Fruit fly (Drosophila melanogaster): ENCODE results near the gene Seipin.

Gene Seipin

DNA sequence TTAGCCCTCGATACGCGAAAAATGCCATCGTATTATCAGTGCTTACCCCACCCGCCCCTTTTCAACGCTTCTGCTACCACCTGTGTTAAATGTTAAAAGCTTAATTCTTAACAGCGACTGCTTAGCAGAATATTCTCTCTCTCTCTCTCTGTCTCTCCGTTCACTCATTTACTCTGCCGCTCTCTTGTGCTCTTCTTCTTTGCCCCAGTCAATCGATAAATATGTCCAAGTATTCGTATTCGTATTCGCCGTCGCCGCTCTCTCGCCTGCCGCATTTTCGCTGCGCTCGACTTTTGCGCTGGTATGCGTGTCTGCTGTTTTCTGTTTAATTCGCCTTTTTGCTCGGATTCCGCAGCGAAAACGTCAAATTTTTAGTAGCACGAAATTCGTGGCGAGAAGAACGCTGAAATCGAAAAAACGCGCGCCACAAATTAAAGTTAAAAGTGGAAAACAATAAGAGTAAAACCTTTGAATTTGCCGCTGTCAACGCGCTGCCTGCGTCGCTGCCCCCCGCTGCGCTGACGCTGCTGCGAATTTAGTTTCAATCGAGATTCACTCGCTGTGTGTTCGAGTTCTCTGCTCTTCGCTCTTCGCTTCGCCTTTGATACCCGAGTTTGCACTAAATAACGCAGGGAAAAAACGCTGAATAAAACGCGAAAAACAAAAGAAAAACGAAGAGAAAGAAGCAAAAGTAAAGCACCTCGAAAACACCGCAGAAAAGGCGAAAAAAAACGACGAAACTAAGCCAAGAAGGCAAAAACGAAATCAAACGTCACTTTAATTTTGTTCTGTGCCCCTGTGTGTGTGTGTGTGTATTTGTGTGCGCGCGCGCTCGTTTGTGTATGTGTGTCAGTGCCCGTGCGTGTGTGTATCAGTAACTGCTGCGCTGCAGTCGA lies 23.1 kb downstream of the Seipin start:
- TF ChIP-seq CG8478 (optimal IDR thresholded peaks at IDR 0.05) (no peak), CTCF (optimal IDR thresholded peaks at IDR 0.05) (no peak)

DNA sequence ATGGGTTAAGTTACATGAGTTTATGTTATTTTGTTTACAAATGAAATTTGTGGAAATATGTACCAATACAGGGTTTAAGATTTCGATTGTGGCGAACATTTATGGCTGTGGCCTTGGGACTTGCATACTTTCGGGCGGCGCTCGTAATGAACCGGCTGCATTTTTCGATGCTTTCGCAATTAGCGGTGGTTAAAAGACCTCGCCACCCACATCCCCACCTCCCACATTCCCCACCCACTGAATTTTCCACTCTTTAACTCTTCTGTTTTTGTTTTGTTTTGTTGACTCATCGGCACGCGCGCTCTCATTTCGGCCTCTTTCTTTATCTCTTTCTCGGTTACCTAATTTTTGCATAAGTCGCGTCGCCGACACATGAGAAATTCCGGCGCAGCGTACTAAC lies 26.0 kb downstream of the Seipin start:
- TF ChIP-seq CTCF (optimal IDR thresholded peaks at IDR 0.05) (no peak), CG8478 (optimal IDR thresholded peaks at IDR 0.05) (no peak)

DNA sequence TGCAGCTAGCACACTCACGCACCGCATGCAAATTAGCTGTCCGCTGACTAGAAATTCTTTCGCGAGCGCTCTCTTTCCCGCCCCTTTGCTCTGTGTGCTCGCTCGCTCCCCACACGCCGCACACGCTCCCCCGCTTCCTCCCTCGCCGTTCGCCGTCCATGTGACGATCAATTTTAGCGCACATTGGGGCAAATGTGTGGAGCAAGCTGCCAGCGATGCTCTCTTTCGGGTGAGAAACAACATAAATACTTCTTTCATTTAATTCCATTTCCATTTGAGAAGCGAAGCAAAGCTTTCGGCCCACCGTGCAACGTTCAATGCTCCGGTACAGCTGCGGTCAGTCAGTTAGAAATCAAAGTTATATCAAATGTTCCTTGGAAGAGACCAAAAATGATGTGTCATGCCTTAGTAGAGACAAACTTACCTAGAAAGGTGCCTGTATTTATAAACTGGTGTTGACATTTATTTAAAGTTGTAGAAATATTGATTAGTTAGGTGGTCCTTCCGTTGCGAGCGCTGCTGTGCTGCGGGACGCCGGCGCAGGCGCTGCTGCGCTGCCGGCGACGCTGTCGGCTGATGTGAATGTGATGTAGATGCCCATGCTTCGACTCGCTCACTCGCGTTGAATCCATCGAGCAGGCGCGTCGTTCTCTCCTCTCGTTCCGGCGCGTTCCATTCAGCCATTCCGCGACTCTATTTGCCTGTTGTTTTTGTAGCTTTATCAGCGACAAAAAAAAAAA lies 26.6 kb downstream of the Seipin start:
- TF ChIP-seq CG8478 (optimal IDR thresholded peaks at IDR 0.05) (no peak), CTCF (optimal IDR thresholded peaks at IDR 0.05) (peak; percentile 23 to 40)

DNA sequence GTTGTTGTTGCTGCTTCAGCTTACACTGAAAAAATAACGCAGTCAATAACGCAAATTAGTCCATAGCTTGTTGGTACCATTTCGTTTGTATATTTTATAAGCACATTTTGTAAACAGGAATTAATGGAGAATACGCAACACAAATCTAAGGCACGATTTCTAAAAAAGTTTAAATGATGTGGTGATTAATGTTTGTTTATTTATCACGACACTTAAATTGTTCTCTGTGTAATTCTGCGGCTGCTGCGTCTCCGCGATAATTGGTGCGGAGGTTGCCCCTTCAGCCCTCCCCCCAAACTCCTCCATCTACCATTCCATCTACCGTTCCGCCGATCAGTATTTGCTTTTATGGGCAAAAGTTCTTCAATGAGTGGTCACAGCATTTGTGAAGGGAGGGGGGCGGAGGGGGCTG lies 27.9 kb downstream of the Seipin start:
- no peak for TF ChIP-seq CTCF (optimal IDR thresholded peaks at IDR 0.05)
- no peak for TF ChIP-seq CG8478 (optimal IDR thresholded peaks at IDR 0.05)

DNA sequence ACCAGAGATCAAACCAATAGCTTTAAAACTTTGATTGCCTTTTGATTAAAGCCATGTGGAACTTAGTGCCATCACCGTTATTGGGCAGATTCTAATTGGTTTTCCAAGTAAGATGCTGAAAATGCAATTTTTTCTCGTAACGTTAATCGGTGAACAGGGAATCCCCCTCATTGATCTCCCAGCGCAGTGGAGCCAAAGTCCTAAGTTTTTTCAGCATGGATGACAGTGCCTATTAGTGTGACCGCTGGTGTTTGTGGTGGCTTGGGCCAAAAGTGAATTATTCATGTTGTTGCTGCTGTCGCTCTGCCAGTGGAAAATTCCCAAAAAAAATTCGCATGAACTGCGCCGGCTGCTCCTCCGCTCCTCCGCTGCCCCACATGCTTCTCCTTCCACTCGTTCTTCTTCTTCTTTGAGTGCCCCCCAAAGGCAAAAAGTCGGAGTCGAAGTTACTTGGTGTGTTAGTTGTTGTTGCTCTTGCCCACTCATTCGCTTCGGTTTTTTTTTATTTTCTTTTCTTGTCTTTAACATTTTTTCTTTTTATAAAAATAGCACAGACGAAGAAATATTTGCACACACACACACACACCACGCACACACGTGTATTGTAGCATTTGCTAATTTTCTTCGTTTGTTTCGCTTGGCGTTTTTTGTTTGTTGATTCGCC lies 28.5 kb downstream of the Seipin start:
- TF ChIP-seq CG8478 (optimal IDR thresholded peaks at IDR 0.05) = no peak
- TF ChIP-seq CTCF (optimal IDR thresholded peaks at IDR 0.05) = no peak

DNA sequence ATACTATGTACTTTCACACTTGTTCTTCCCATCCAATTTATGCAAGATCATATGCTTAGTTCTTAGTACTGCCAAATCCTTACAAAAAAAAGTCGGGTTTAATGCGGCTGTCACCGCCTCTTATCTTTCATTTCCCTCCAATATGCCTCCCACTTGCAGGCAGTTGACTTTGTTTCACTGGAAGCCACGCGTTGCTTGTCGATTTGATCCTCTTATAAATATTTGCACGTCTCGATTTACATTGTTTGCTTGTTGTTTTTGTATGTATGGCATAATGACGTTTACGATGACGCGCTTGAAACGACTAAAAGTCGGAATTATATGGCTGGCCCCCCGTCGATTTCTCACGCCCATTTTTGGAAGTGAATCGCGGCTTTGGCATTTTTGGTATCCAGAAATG lies 29.4 kb downstream of the Seipin start:
- no peak for TF ChIP-seq CTCF (optimal IDR thresholded peaks at IDR 0.05)
- no peak for TF ChIP-seq CG8478 (optimal IDR thresholded peaks at IDR 0.05)

DNA sequence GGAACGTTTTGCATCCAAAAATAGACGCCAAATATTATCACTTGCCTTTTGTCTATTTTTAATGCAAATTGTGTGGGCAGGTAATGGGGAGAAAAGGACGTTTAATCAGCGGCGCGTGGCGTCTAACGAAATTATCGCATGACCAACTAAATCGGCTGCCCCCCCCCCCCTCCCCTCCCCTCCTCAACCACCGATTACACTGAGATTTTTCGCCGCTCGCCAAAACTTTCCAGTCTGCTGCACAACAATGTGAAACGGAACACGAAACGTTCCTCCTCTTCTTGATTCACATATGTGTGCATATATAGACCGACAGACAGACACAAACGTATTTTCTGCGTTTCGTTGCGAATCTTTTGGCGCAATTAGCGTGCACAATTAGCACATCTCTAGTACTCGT lies 31.5 kb downstream of the Seipin start:
- no peak for TF ChIP-seq CG8478 (optimal IDR thresholded peaks at IDR 0.05)
- no peak for TF ChIP-seq CTCF (optimal IDR thresholded peaks at IDR 0.05)

DNA sequence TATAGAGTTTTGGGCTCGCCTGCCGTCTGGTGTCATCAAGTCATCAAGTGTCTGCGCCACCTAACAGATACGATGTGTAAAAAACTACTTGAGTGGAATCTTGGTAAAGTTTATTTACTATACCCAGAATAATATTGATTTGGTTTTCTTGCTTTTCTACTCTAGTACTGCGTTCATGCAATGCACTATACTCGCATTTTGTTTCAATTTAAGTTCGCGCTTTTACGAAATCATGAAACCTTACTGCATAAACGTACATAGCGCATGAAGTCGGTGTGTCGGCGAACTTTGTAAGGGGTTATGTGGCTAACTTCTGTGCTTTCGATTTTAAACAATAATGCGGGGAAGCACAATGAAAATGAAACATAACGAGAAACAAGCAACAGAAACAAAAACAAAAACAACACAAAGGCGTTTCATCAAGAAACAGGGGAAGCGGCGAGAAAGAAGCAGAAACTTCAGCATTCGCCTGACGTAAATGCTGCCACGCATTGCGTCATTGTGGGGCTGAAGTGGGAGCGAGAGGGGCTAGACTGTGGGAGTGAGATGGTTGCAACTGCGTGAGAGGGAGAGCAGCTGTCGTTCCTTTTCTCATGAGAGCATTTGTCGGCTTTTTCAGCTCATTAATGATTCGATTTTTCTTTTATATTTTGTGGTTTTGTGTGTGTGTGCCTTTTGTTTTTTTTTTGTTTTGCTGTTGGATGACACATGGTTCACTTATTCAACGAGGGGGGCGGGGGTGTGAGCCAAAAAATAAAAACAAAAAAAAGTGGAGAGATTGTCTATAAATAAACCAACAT lies 32.7 kb downstream of the Seipin start:
- TF ChIP-seq CTCF (optimal IDR thresholded peaks at IDR 0.05) (no peak), CG8478 (optimal IDR thresholded peaks at IDR 0.05) (no peak)

DNA sequence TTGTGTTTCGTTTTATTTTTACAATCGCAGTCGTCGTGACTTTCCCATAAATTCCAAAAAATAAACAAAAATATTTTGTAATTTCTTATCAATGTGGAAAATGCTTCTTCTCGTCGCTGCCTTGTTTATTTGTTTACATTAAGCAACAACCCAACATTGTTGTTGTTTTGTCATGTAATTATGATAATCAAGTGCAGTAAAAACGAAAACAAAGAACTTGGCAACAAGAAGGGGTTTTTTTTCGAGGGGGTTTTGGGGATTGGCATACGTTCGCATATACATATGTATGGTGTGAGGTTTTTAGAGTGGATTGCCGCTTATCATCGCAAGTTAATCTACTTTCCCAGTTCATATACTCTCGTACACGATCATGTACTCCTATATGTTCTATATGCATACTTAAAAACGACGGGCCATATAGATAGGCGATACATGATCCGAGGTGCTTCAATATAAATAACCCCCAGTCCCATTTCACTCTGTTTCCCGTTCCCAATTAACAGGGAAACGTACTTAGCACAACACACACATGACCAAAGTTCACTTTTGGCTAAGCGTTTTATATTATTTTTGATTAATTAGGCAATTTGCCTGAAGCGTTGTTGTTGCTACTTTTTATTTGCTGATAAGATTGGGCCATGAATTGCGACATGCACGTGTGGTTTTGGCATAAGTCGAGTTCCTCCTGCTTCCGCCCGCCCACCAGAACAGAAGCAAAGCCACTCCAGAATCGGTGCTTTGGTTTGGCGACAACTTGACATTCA lies 34.1 kb downstream of the Seipin start:
- TF ChIP-seq CTCF (optimal IDR thresholded peaks at IDR 0.05) (no peak), CG8478 (optimal IDR thresholded peaks at IDR 0.05) (no peak)

DNA sequence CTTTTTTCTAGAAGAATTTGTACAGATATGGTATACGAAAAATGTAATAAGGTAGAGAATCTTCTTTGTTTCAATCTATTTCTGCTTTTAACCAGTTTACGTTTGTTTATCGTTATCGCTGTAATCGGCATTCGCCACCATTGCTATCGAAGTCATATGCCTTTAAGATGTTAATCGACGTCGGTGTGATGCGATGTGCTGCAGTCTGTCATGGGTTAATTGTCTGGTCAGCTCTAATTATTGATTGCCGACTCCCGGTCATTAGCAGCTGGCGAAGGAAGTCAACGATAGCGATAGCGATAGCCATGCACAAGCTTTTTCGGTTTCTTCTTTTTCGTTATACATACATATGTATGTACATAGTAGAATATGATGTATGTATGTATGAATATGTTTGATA lies 35.9 kb downstream of the Seipin start:
- TF ChIP-seq CG8478 (optimal IDR thresholded peaks at IDR 0.05) = no peak
- TF ChIP-seq CTCF (optimal IDR thresholded peaks at IDR 0.05) = no peak

DNA sequence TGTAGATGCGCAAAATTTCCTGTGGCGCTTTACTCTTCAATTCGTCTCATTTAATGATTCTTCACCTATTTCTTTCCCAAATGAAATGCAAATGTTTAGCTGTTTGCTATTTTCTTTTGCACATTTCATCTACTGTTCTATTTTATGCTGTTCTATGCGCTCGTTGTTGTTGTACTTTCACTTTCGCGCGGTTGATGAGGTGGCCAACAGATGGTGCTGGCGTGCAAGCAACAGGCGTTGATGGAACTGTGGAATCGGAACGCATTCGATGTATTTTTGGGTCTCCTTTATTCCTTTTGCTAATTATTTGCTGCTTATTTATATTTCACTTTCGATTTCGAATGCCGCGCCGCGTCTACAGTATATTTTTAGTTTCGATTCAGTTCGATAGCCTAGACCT lies 36.4 kb downstream of the Seipin start:
- no peak for TF ChIP-seq CG8478 (optimal IDR thresholded peaks at IDR 0.05)
- TF ChIP-seq CTCF (optimal IDR thresholded peaks at IDR 0.05) = peak; percentile 81 to 82

DNA sequence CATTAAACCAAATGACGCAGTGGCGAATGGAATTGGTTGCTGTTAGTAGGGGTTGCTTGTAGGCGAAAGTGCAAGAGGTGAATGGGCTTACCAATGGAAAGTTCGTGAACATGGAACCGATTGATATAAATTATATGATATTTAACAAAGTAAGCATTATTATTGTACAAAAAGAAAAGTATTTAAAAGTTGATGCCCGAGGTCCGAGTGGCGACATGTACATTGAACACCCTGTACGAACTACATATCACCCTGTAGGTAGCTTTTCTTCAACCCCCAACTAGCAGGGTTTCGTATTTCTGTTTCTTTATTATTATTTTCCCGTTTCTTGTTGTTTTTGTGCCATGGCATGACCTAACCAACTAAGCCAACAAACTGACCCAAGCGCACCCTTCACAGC lies 37.6 kb downstream of the Seipin start:
- no peak for TF ChIP-seq CTCF (optimal IDR thresholded peaks at IDR 0.05)
- no peak for TF ChIP-seq CG8478 (optimal IDR thresholded peaks at IDR 0.05)

DNA sequence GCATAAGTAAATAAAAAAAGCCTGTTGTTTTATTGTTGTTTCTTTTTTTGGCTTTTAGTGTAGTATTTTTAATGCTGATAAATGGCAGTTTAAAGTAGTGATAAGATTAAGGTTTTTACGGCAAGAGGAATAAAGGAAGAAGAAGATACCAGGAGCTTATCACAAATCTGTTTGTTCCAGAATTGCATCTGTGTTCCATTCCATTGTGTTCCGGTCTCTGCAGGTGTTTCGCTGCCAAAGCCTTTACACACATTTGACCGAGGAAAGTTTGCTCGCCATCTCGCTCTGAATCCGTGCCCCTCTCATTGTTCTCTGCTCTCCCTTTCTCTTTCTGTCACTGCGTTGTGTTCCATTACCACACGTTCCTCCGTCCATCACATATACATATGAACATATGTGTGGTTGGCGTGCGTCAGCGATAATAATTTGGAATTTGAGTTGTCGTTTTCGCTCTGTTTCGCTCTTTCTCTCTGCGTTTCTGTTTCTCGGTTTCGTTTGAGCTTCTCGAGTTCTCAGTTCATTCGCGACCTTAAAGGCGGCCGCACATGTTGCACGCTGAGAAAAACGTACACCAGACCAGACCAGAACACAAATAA lies 38.8 kb downstream of the Seipin start:
- TF ChIP-seq CG8478 (optimal IDR thresholded peaks at IDR 0.05) (no peak), CTCF (optimal IDR thresholded peaks at IDR 0.05) (peak in 1 of 2 experiments; percentile 31)

Data from S2 (cell line).